Worm (Caenorhabditis elegans): ENCODE data around the gene rnh-1.1.
A peak's percentile ranks its signal among the peaks of the same experiment; 100 is the strongest.

DNA sequence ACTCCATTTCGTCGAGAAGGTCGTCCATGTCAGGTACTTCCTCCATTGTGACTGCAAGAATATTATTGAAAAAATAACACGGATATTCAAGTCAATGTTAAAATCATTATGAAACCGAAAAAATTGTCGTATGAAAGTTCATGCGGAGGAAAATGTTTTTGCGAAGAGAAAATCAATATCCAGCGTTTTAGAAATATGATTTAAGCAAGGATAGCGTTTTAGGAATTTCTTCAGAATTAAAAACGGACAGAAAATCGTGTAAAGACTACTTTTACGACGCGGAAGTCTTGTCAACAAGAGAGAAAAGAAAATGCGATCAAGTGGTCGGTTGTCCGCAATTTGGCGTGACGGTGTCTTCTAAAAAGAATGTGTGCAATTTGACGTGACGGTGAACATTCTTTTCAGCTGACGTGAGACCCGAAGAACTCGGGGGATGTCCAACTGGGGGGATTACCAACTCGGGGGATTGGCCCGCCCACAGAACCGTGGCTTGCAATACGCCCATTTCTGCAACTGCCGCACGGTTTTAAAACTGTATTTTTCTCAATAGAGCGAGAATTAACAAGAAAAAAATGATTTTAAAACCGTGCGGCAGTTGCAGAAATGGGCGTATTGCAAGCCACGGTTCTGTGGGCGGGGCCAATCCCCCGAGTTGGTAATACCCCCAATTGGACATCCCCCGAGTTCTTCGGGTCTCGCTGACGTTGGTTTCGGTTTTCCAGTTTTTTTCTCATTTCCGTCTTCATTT, 46.9 kb upstream of the rnh-1.1 start, which contains the start of the genes aka-1 and ubc-6:
- TF ChIP-seq ama-1 (optimal IDR thresholded peaks at IDR 0.05): no peak
- TF ChIP-seq pqm-1 (tag; optimal IDR thresholded peaks at IDR 0.05): peak; percentile 42
- TF ChIP-seq odd-2 (tag; optimal IDR thresholded peaks at IDR 0.05): no peak
